Worm (Caenorhabditis elegans) whole organism, L2 larva: ENCODE results near the gene sqst-2.

Source experiments
- ceh-82 ChIP-seq: fragments of 150-350 bp; optimal IDR thresholded peaks from 2 replicates; lab custom pipeline; 2014; ENCODE audit warnings: missing biosample characterization, missing genetic modification characterization
- lsy-2 ChIP-seq, 2 experiments: fragments of 150-350 bp in 1 of 2; sonication (generic microtip) in 1 of 2; optimal IDR thresholded peaks; 2 replicates each; lab custom pipeline; 2014 to 2017; ENCODE audit warnings: missing biosample characterization in 2 of 2, missing genetic modification characterization in 2 of 2
- nhr-10 ChIP-seq: sonication (generic microtip); optimal IDR thresholded peaks from 2 replicates; lab custom pipeline; 2017; ENCODE audit warnings: missing biosample characterization, missing genetic modification characterization
- snpc-4 ChIP-seq: fragments of 150-350 bp; optimal IDR thresholded peaks from 2 replicates; lab custom pipeline; 2014; ENCODE audit warnings: missing biosample characterization, missing genetic modification characterization

DNA sequence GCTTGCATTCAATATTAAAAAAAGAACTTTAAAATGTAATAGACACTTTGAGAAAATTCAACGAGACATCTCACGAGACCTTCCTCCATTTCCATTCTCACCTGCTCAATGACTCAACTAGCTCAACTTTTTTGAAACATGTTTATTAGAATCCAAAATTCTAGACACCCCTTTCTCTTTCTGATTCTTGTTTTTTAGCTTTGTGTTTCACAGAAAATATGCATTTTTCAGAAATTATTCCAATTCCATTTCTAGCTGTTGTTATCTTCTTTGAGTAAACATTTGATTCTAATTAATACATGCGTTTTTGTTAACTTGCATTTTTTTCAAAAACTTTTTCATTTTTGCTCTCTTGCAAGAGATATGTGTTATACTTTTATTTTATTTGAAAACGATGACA, 27.3 kb downstream of the sqst-2 start:
- no peak for TF ChIP-seq snpc-4
- no peak for TF ChIP-seq lsy-2 (tag; optimal IDR thresholded peaks at IDR 0.05; lab: Kevin White, UChicago)
- TF ChIP-seq ceh-82 (tag; lab: Kevin White, UChicago), result no peak
- no peak for TF ChIP-seq nhr-10 (tag; lab: Kevin White, UChicago)
